Fruit fly (Drosophila melanogaster) whole organism, embryonic: ENCODE measurements around the gene Dhc64C.
A peak's percentile ranks its signal among the peaks of the same experiment; 100 is the strongest.

ENCODE experiments used
- Asciz ChIP-seq: fragments of 200-800 bp; sonication (Bioruptor generic); optimal IDR thresholded peaks from 2 replicates; lab custom pipeline; 2017; ENCODE audit warnings: missing biosample characterization, mild to moderate bottlenecking, missing genetic modification characterization, missing genetic modification reagents
- CG10431 ChIP-seq: fragments of 200-800 bp; sonication (Bioruptor generic); optimal IDR thresholded peaks from 3 replicates; lab custom pipeline; 2018; ENCODE audit warnings: missing biosample characterization, mild to moderate bottlenecking, missing genetic modification characterization
- CG11085 ChIP-seq: fragments of 200-800 bp; sonication (Bioruptor generic); IDR thresholded peaks from 2 replicates; pipeline ENCODE4 v1.3.6; 2022; ENCODE audit warnings: missing biosample characterization, missing genetic modification characterization
- CG11560 ChIP-seq: fragments of 200-800 bp; sonication (Bioruptor generic); IDR thresholded peaks from 3 replicates; pipeline ENCODE4 v1.3.6; 2022; ENCODE audit warnings: missing biosample characterization, missing genetic modification characterization
- CG13424 ChIP-seq: fragments of 200-800 bp; sonication (Bioruptor generic); optimal IDR thresholded peaks from 2 replicates; lab custom pipeline; 2019; ENCODE audit warnings: missing biosample characterization, mild to moderate bottlenecking, missing genetic modification characterization, moderate library complexity
- CG15601 ChIP-seq: fragments of 200-800 bp; sonication (Bioruptor generic); optimal IDR thresholded peaks from 3 replicates; lab custom pipeline; 2019; ENCODE audit warnings: missing biosample characterization, mild to moderate bottlenecking, missing genetic modification characterization, moderate library complexity
- CG17361 ChIP-seq: fragments of 200-800 bp; sonication (Bioruptor generic); IDR thresholded peaks from 3 replicates; pipeline ENCODE4 v1.3.6; 2022; ENCODE audit warnings: missing biosample characterization, missing genetic modification characterization
- CG18262 ChIP-seq: fragments of 200-800 bp; optimal IDR thresholded peaks from 3 replicates; lab custom pipeline; 2019; ENCODE audit warnings: missing biosample characterization, mild to moderate bottlenecking, missing genetic modification characterization, moderate library complexity
- CG18764 ChIP-seq: fragments of 200-800 bp; sonication (Bioruptor generic); optimal IDR thresholded peaks from 3 replicates; lab custom pipeline; 2016; ENCODE audit warnings: missing biosample characterization, missing genetic modification characterization
- CG2678 ChIP-seq: fragments of 200-800 bp; sonication (Bioruptor generic); optimal IDR thresholded peaks from 3 replicates; lab custom pipeline; 2019; ENCODE audit warnings: missing biosample characterization, mild to moderate bottlenecking, missing genetic modification characterization, moderate library complexity
- CG3281 ChIP-seq: fragments of 200-800 bp; sonication (Bioruptor generic); optimal IDR thresholded peaks from 3 replicates; lab custom pipeline; 2017; ENCODE audit warnings: missing biosample characterization, mild to moderate bottlenecking, missing genetic modification characterization
- CG5245 ChIP-seq: fragments of 200-800 bp; sonication (Bioruptor generic); optimal IDR thresholded peaks from 3 replicates; lab custom pipeline; 2016; ENCODE audit warnings: missing biosample characterization, missing genetic modification characterization
- CG7271 ChIP-seq: fragments of 200-800 bp; sonication (Bioruptor generic); optimal IDR thresholded peaks from 2 replicates; lab custom pipeline; 2018; ENCODE audit warnings: missing biosample characterization, mild to moderate bottlenecking, missing genetic modification characterization, moderate library complexity
- CG7357 ChIP-seq: fragments of 200-800 bp; sonication (Bioruptor generic); IDR thresholded peaks from 3 replicates; pipeline ENCODE4 v1.3.6; 2022; ENCODE audit warnings: missing biosample characterization, missing genetic modification characterization
- CG8478 ChIP-seq: fragments of >200 bp; optimal IDR thresholded peaks from 2 replicates; lab custom pipeline; 2018
- CTCF ChIP-seq: fragments of 200-800 bp; sonication (Bioruptor generic); optimal IDR thresholded peaks from 2 replicates; lab custom pipeline; 2017; ENCODE audit warnings: missing biosample characterization, mild to moderate bottlenecking, missing genetic modification characterization, moderate library complexity
- Dll ChIP-seq: fragments of 200-800 bp; sonication (Bioruptor generic); IDR thresholded peaks from 4 replicates; pipeline ENCODE4 v1.3.6; 2022; ENCODE audit warnings: missing biosample characterization, missing genetic modification characterization; ENCODE audit not compliant: partially characterized antibody
- H15 ChIP-seq: fragments of 200-800 bp; sonication (Bioruptor generic); IDR thresholded peaks from 3 replicates; pipeline ENCODE4 v1.3.6; 2022; ENCODE audit warnings: missing biosample characterization, missing genetic modification characterization
- H2.0 ChIP-seq: fragments of 200-800 bp; sonication (Bioruptor generic); IDR thresholded peaks from 2 replicates; pipeline ENCODE4 v1.3.6; 2022; ENCODE audit warnings: missing biosample characterization, missing genetic modification characterization
- HmgZ ChIP-seq: fragments of 200-800 bp; sonication (Bioruptor generic); optimal IDR thresholded peaks from 2 replicates; lab custom pipeline; 2018; ENCODE audit warnings: missing biosample characterization, mild to moderate bottlenecking, missing genetic modification characterization
- Jarid2 ChIP-seq: fragments of 200-800 bp; sonication (Bioruptor generic); optimal IDR thresholded peaks from 3 replicates; lab custom pipeline; 2017; ENCODE audit warnings: mild to moderate bottlenecking, missing biosample characterization, missing genetic modification reagents, missing genetic modification characterization
- Mad ChIP-seq: fragments of 200-800 bp; sonication (Bioruptor generic); optimal IDR thresholded peaks from 2 replicates; lab custom pipeline; 2016; ENCODE audit warnings: missing biosample characterization, missing genetic modification characterization
- Mrtf ChIP-seq: fragments of 200-800 bp; sonication (Bioruptor generic); IDR thresholded peaks from 3 replicates; pipeline ENCODE4 v1.3.6; 2022; ENCODE audit warnings: missing biosample characterization, missing genetic modification characterization
- Rx ChIP-seq: fragments of 200-800 bp; sonication (Bioruptor generic); IDR thresholded peaks from 2 replicates; pipeline ENCODE4 v1.3.6; 2022; ENCODE audit warnings: missing biosample characterization, missing genetic modification characterization
- Scr ChIP-seq: fragments of 200-800 bp; sonication (Bioruptor generic); IDR thresholded peaks from 2 replicates; pipeline ENCODE4 v1.3.6; 2022; ENCODE audit warnings: missing biosample characterization, missing genetic modification characterization; ENCODE audit not compliant: partially characterized antibody
- Sry-β ChIP-seq: fragments of 200-800 bp; sonication (Bioruptor generic); optimal IDR thresholded peaks from 2 replicates; lab custom pipeline; 2018; ENCODE audit warnings: missing biosample characterization, mild to moderate bottlenecking, missing genetic modification characterization, moderate library complexity
- Xbp1 ChIP-seq: fragments of 200-800 bp; sonication (Bioruptor generic); optimal IDR thresholded peaks from 3 replicates; lab custom pipeline; 2016; ENCODE audit warnings: missing biosample characterization, mild to moderate bottlenecking, missing genetic modification characterization
- bigmax ChIP-seq: fragments of 200-800 bp; sonication (Bioruptor generic); optimal IDR thresholded peaks from 2 replicates; lab custom pipeline; 2018; ENCODE audit warnings: missing biosample characterization, mild to moderate bottlenecking, missing genetic modification characterization
- bowl ChIP-seq: fragments of 200-800 bp; sonication (Bioruptor generic); IDR thresholded peaks from 2 replicates; pipeline ENCODE4 v1.3.6; 2022; ENCODE audit warnings: missing biosample characterization, missing genetic modification characterization
- cg ChIP-seq: fragments of 200-800 bp; sonication (Bioruptor generic); optimal IDR thresholded peaks from 3 replicates; lab custom pipeline; 2019; ENCODE audit warnings: missing biosample characterization, mild to moderate bottlenecking, missing genetic modification characterization, moderate library complexity
- chn ChIP-seq: fragments of 200-800 bp; sonication (Bioruptor generic); optimal IDR thresholded peaks from 2 replicates; lab custom pipeline; 2016; ENCODE audit warnings: missing biosample characterization, missing genetic modification characterization
- dimm ChIP-seq: fragments of 200-800 bp; sonication (Bioruptor generic); IDR thresholded peaks from 2 replicates; pipeline ENCODE4 v1.3.6; 2022; ENCODE audit warnings: missing biosample characterization, missing genetic modification characterization
- dm ChIP-seq: fragments of 200-800 bp; sonication (Bioruptor generic); optimal IDR thresholded peaks from 3 replicates; lab custom pipeline; 2016; ENCODE audit warnings: missing biosample characterization, missing genetic modification characterization
- dmrt11E ChIP-seq: fragments of 200-800 bp; sonication (Bioruptor generic); optimal IDR thresholded peaks from 3 replicates; lab custom pipeline; 2018; ENCODE audit warnings: missing biosample characterization, mild to moderate bottlenecking, missing genetic modification characterization, moderate library complexity
- gsb-n ChIP-seq: fragments of 200-800 bp; sonication (Bioruptor generic); optimal IDR thresholded peaks from 3 replicates; lab custom pipeline; 2018; ENCODE audit warnings: missing biosample characterization, mild to moderate bottlenecking, missing genetic modification characterization
- h ChIP-seq: fragments of >200 bp; optimal IDR thresholded peaks from 2 replicates; lab custom pipeline; 2017
- hb ChIP-seq: fragments of 200-800 bp; sonication (Bioruptor generic); IDR thresholded peaks from 3 replicates; pipeline ENCODE4 v1.3.6; 2022; ENCODE audit warnings: missing biosample characterization, missing genetic modification characterization; ENCODE audit not compliant: partially characterized antibody
- hth ChIP-seq: fragments of >200 bp; optimal IDR thresholded peaks from 2 replicates; lab custom pipeline; 2017; ENCODE audit warnings: inconsistent platforms
- kah ChIP-seq: fragments of 200-800 bp; sonication (Bioruptor generic); optimal IDR thresholded peaks from 2 replicates; lab custom pipeline; 2018; ENCODE audit warnings: missing biosample characterization, mild to moderate bottlenecking, missing genetic modification characterization
- lov ChIP-seq, 2 experiments: fragments of 200-800 bp in 1 of 2; fragments of >200 bp in 1 of 2; sonication (Bioruptor generic) in 1 of 2; IDR thresholded peaks in 1 of 2; optimal IDR thresholded peaks in 1 of 2; 2 replicates in 1 of 2; 3 replicates in 1 of 2; pipeline versions ENCODE4 v1.3.6 to Lab custom; 2017 to 2022; ENCODE audit warnings: missing biosample characterization in 1 of 2, missing genetic modification characterization in 1 of 2
- org-1 ChIP-seq: fragments of 200-800 bp; sonication (Bioruptor generic); optimal IDR thresholded peaks from 2 replicates; lab custom pipeline; 2017; ENCODE audit warnings: missing biosample characterization, missing genetic modification characterization
- peb ChIP-seq: fragments of 200-800 bp; sonication (Bioruptor generic); IDR thresholded peaks from 2 replicates; pipeline ENCODE4 v1.3.6; 2022; ENCODE audit warnings: missing biosample characterization, missing genetic modification characterization
- pita ChIP-seq: fragments of 200-800 bp; sonication (Bioruptor generic); optimal IDR thresholded peaks from 2 replicates; lab custom pipeline; 2017; ENCODE audit warnings: missing biosample characterization, mild to moderate bottlenecking, missing genetic modification characterization
- prd ChIP-seq, 3 experiments: fragments of >200 bp in 2 of 3; fragments of 200-800 bp in 1 of 3; sonication (Bioruptor generic) in 1 of 3; optimal IDR thresholded peaks in 2 of 3; IDR thresholded peaks in 1 of 3; 2 replicates in 2 of 3; 3 replicates in 1 of 3; pipeline versions ENCODE4 v1.3.6 to Lab custom; 2017 to 2022; ENCODE audit warnings: missing biosample characterization in 1 of 3, missing genetic modification characterization in 1 of 3
- slp2 ChIP-seq: fragments of 200-800 bp; sonication (Bioruptor generic); optimal IDR thresholded peaks from 2 replicates; lab custom pipeline; 2016; ENCODE audit warnings: missing biosample characterization, missing genetic modification characterization
- sug ChIP-seq: fragments of 200-800 bp; optimal IDR thresholded peaks from 2 replicates; lab custom pipeline; 2019; ENCODE audit warnings: missing biosample characterization, mild to moderate bottlenecking, missing genetic modification characterization, moderate library complexity
- vnd ChIP-seq: fragments of 200-800 bp; sonication (Bioruptor generic); IDR thresholded peaks from 3 replicates; pipeline ENCODE4 v1.3.6; 2022; ENCODE audit warnings: missing biosample characterization, missing genetic modification characterization; ENCODE audit not compliant: partially characterized antibody
- z ChIP-seq: fragments of 200-800 bp; sonication (Bioruptor generic); IDR thresholded peaks from 3 replicates; pipeline ENCODE4 v1.3.6; 2022; ENCODE audit warnings: missing biosample characterization, missing genetic modification characterization
- zfh1 ChIP-seq: fragments of 200-800 bp; sonication (Bioruptor generic); IDR thresholded peaks from 3 replicates; pipeline ENCODE4 v1.3.6; 2022; ENCODE audit warnings: missing biosample characterization, missing genetic modification characterization

Dhc64C gene

dm6 chr3L:4840039-4840939, 14.8 kb upstream of the Dhc64C start, which contains the start of gene CG13707 (continued):
- TF ChIP-seq z: peak; percentile 96
- peak; percentile 15; the same call in 1 of the 3 replicates for TF ChIP-seq vnd (GFP tag; lab: Robert Waterston, UW)
- no peak for TF ChIP-seq hth (lab: Kevin White, UChicago)
- no peak for TF ChIP-seq slp2 (GFP tag; lab: Kevin White, UChicago)
- no peak for TF ChIP-seq CG7357 (GFP tag; lab: Robert Waterston, UW)
- TF ChIP-seq CG17361 (GFP tag; lab: Robert Waterston, UW): 0 out of 3 replicates have a peak, but pooled peaks have one; percentile 34
- TF ChIP-seq HmgZ (tag; lab: Kevin White, UChicago): no peak
- no peak for TF ChIP-seq hb (GFP tag; lab: Robert Waterston, UW)
- no peak for TF ChIP-seq bowl
- TF ChIP-seq org-1 (GFP tag; lab: Kevin White, UChicago): no peak
- no peak for TF ChIP-seq bigmax (GFP tag; lab: Kevin White, UChicago)
- TF ChIP-seq CG11085 (GFP tag; lab: Robert Waterston, UW): peak; percentile 27; the same call in 1 of the 2 replicates
- no peak for TF ChIP-seq Scr (GFP tag; lab: Robert Waterston, UW)
- TF ChIP-seq Dll (GFP tag; lab: Robert Waterston, UW): no peak
- no peak for TF ChIP-seq gsb-n
- peak; percentile 32; the same call in 1 of the 2 replicates for TF ChIP-seq H2.0 (GFP tag; lab: Robert Waterston, UW)
- no peak for TF ChIP-seq CG18262
- TF ChIP-seq H15 (GFP tag; lab: Robert Waterston, UW): no peak
- no peak for TF ChIP-seq lov (optimal IDR thresholded peaks at IDR 0.05; lab: Kevin White, UChicago)
- 0 out of 3 replicates have a peak, but pooled peaks have one; percentile 26 for TF ChIP-seq lov (GFP tag; IDR thresholded peaks at IDR 0.05; lab: Robert Waterston, UW)
- peak; percentile 76 for TF ChIP-seq CG8478 (lab: Kevin White, UChicago)
- TF ChIP-seq dmrt11E (tag; lab: Kevin White, UChicago): no peak
- no peak for TF ChIP-seq peb (GFP tag; lab: Robert Waterston, UW)
- TF ChIP-seq Mad: no peak
- no peak for TF ChIP-seq dm
- no peak for TF ChIP-seq CG10431 (GFP tag; lab: Kevin White, UChicago)
- TF ChIP-seq Jarid2: peak; percentile 56
- TF ChIP-seq h (lab: Kevin White, UChicago): no peak
- TF ChIP-seq zfh1: no peak
- TF ChIP-seq CG13424 (tag; lab: Kevin White, UChicago): no peak
- peak; percentile 72 for TF ChIP-seq cg
- TF ChIP-seq dimm (GFP tag; lab: Robert Waterston, UW): no peak
- TF ChIP-seq CG11560 (tag; lab: Robert Waterston, UW): no peak
- TF ChIP-seq pita (GFP tag; lab: Kevin White, UChicago): peak; percentile 58
- TF ChIP-seq Asciz (GFP tag; lab: Kevin White, UChicago): no peak
- TF ChIP-seq chn (GFP tag; lab: Kevin White, UChicago): no peak
- no peak for TF ChIP-seq CG7271
- TF ChIP-seq Xbp1 (GFP tag; lab: Kevin White, UChicago): no peak
- TF ChIP-seq kah: no peak
- no peak for TF ChIP-seq CG5245
- TF ChIP-seq CTCF (GFP tag; lab: Kevin White, UChicago): peak; percentile 80
- no peak for TF ChIP-seq sug (tag; lab: Kevin White, UChicago)
- TF ChIP-seq CG3281: no peak
- TF ChIP-seq CG2678 (tag; lab: Kevin White, UChicago): no peak
- no peak for TF ChIP-seq Sry-β
- TF ChIP-seq Mrtf (GFP tag; lab: Robert Waterston, UW): no peak
- TF ChIP-seq CG18764 (GFP tag; lab: Kevin White, UChicago): no peak
- TF ChIP-seq prd (optimal IDR thresholded peaks at IDR 0.05; lab: Kevin White, UChicago): no peak
- no peak for TF ChIP-seq prd (GFP tag; IDR thresholded peaks at IDR 0.05; lab: Robert Waterston, UW)
- TF ChIP-seq Rx (GFP tag; lab: Robert Waterston, UW): peak; percentile 46; the same call in 1 of the 2 replicates
- TF ChIP-seq CG15601 (tag; lab: Kevin White, UChicago): peak; percentile 90
